Fruit fly (Drosophila melanogaster) whole organism, larva: Measurements from ENCODE around the gene eIF2alpha.

Experiments used
- noc ChIP-seq: fragments of 200-800 bp; sonication (Bioruptor generic); optimal IDR thresholded peaks from 3 replicates; lab custom pipeline; 2019; ENCODE audit warnings: missing biosample characterization, mild to moderate bottlenecking, missing genetic modification characterization, moderate library complexity

The eIF2alpha gene

dm6 chrX:16446769-16447168, at the start of gene eIF2alpha:
Gene eIF2alpha (minus strand): TSS chrX:16446993.
- TF ChIP-seq noc (tag; lab: Kevin White, UChicago): no peak

- no peak for TF ChIP-seq noc (tag; lab: Kevin White, UChicago)
Measured at dm6 chrX:16484533-16484932, 37.7 kb upstream of the eIF2alpha start.

dm6 chrX:16458551-16458950, 11.8 kb upstream of the eIF2alpha start:
- no peak for TF ChIP-seq noc (tag; lab: Kevin White, UChicago)

dm6 chrX:16456582-16456981, 9.8 kb upstream of the eIF2alpha start:
- TF ChIP-seq noc (tag; lab: Kevin White, UChicago): no peak

dm6 chrX:16449316-16449715, 2.5 kb upstream of the eIF2alpha start:
- no peak for TF ChIP-seq noc (tag; lab: Kevin White, UChicago)

dm6 chrX:16448252-16449191, 1.7 kb upstream of the eIF2alpha start, which contains the start of the genes CG34015 and eIF4H1:
Gene CG34015 (minus strand): TSS chrX:16448302.
Gene eIF4H1 (plus strand): TSS chrX:16448665.
- no peak for TF ChIP-seq noc (tag; lab: Kevin White, UChicago)

- no peak for TF ChIP-seq noc (tag; lab: Kevin White, UChicago)
Measured at dm6 chrX:16442361-16442760, 4.4 kb downstream of the eIF2alpha start.

dm6 chrX:16441245-16441644, 5.5 kb downstream of the eIF2alpha start, which contains the start of the genes Cdc50 and rngo:
Gene Cdc50 (minus strand): TSS chrX:16441296.
Gene rngo (plus strand): TSS chrX:16441433.
- peak; percentile 39 for TF ChIP-seq noc (tag; lab: Kevin White, UChicago)

dm6 chrX:16428476-16428875, 18.3 kb downstream of the eIF2alpha start:
- no peak for TF ChIP-seq noc (tag; lab: Kevin White, UChicago)

dm6 chrX:16427786-16428400, 18.9 kb downstream of the eIF2alpha start:
- no peak for TF ChIP-seq noc (tag; lab: Kevin White, UChicago)

dm6 chrX:16426478-16427052, 20.2 kb downstream of the eIF2alpha start:
- TF ChIP-seq noc (tag; lab: Kevin White, UChicago): no peak

- TF ChIP-seq noc (tag; lab: Kevin White, UChicago): no peak
Measured at dm6 chrX:16425145-16425544, 21.6 kb downstream of the eIF2alpha start.

dm6 chrX:16424296-16424695, 22.5 kb downstream of the eIF2alpha start:
- no peak for TF ChIP-seq noc (tag; lab: Kevin White, UChicago)

- no peak for TF ChIP-seq noc (tag; lab: Kevin White, UChicago)
Measured at dm6 chrX:16423125-16423509, 23.7 kb downstream of the eIF2alpha start.

dm6 chrX:16422466-16423124, 24.2 kb downstream of the eIF2alpha start, which contains the start of gene hang:
Gene hang (plus strand): TSS chrX:16422831.
- peak; percentile 53 for TF ChIP-seq noc (tag; lab: Kevin White, UChicago)
